Worm (Caenorhabditis elegans) whole organism, L3 larva: ENCODE measurements around the gene egl-9.

Experiments
- ama-1 ChIP-seq: fragments of 150-350 bp; optimal IDR thresholded peaks from 2 replicates; lab custom pipeline; 2018
- ceh-16 ChIP-seq: sonication (generic microtip); optimal IDR thresholded peaks from 2 replicates; lab custom pipeline; 2017; ENCODE audit warnings: missing biosample characterization, missing genetic modification characterization
- ceh-28 ChIP-seq: fragments of 150-350 bp; optimal IDR thresholded peaks from 2 replicates; lab custom pipeline; 2014; ENCODE audit warnings: missing biosample characterization, missing genetic modification reagents, missing genetic modification characterization
- ceh-82 ChIP-seq: fragments of 150-350 bp; optimal IDR thresholded peaks from 2 replicates; lab custom pipeline; 2014; ENCODE audit warnings: missing biosample characterization, missing genetic modification characterization
- ceh-9 ChIP-seq: sonication (generic microtip); optimal IDR thresholded peaks from 2 replicates; lab custom pipeline; 2018; ENCODE audit warnings: missing biosample characterization, missing genetic modification characterization
- egl-27 ChIP-seq: sonication (generic microtip); optimal IDR thresholded peaks from 4 replicates; lab custom pipeline; 2017; ENCODE audit warnings: missing biosample characterization, missing genetic modification reagents, missing genetic modification characterization
- elt-1 ChIP-seq: fragments of 150-350 bp; optimal IDR thresholded peaks from 2 replicates; lab custom pipeline; 2014; ENCODE audit warnings: missing biosample characterization, missing genetic modification characterization
- elt-2 ChIP-seq: sonication (generic microtip); optimal IDR thresholded peaks from 2 replicates; lab custom pipeline; 2016; ENCODE audit warnings: missing genetic modification reagents, mild to moderate bottlenecking, missing genetic modification characterization, missing compliant biosample characterization
- elt-3 ChIP-seq, 3 experiments: fragments of 150-350 bp in 1 of 3; sonication (generic microtip) in 2 of 3; optimal IDR thresholded peaks; 2 replicates in 2 of 3; 4 replicates in 1 of 3; lab custom pipeline; 2014 to 2017; ENCODE audit warnings: missing biosample characterization in 3 of 3, missing genetic modification characterization in 3 of 3
- fkh-10 ChIP-seq: sonication (generic microtip); optimal IDR thresholded peaks from 2 replicates; lab custom pipeline; 2017; ENCODE audit warnings: missing biosample characterization, missing genetic modification reagents, missing genetic modification characterization
- fkh-2 ChIP-seq: fragments of 150-350 bp; optimal IDR thresholded peaks from 2 replicates; lab custom pipeline; 2014; ENCODE audit warnings: missing biosample characterization, missing genetic modification reagents, missing genetic modification characterization
- fos-1 ChIP-seq: fragments of 150-350 bp; optimal IDR thresholded peaks from 2 replicates; lab custom pipeline; 2014; ENCODE audit warnings: missing biosample characterization, missing genetic modification characterization
- hmg-11 ChIP-seq: sonication (generic microtip); optimal IDR thresholded peaks from 2 replicates; lab custom pipeline; 2016; ENCODE audit warnings: missing genetic modification characterization, missing compliant biosample characterization
- jun-1 ChIP-seq: fragments of 150-350 bp; optimal IDR thresholded peaks from 2 replicates; lab custom pipeline; 2014; ENCODE audit warnings: missing biosample characterization, missing genetic modification reagents, missing genetic modification characterization
- lin-39 ChIP-seq: fragments of 150-350 bp; optimal IDR thresholded peaks from 2 replicates; lab custom pipeline; 2018; ENCODE audit warnings: missing biosample characterization, missing genetic modification reagents, missing genetic modification characterization
- lsy-12 ChIP-seq: sonication (generic microtip); optimal IDR thresholded peaks from 2 replicates; lab custom pipeline; 2016; ENCODE audit warnings: mild to moderate bottlenecking, missing genetic modification characterization, missing compliant biosample characterization
- mdl-1 ChIP-seq: fragments of 150-350 bp; optimal IDR thresholded peaks from 2 replicates; lab custom pipeline; 2014; ENCODE audit warnings: missing biosample characterization, missing genetic modification characterization
- mml-1 ChIP-seq: fragments of 150-350 bp; sonication (generic microtip); optimal IDR thresholded peaks from 3 replicates; lab custom pipeline; 2014; ENCODE audit warnings: missing biosample characterization, missing genetic modification characterization
- nfya-1 ChIP-seq: sonication (generic microtip); optimal IDR thresholded peaks from 2 replicates; lab custom pipeline; 2017; ENCODE audit warnings: missing genetic modification characterization, mild to moderate bottlenecking, missing compliant biosample characterization, antibody characterized with exemption, moderate library complexity; ENCODE audit not compliant: insufficient read depth
- nhr-11 ChIP-seq: fragments of 150-350 bp; optimal IDR thresholded peaks from 2 replicates; lab custom pipeline; 2014; ENCODE audit warnings: missing biosample characterization, missing genetic modification characterization
- nhr-12 ChIP-seq: fragments of 150-350 bp; optimal IDR thresholded peaks from 2 replicates; lab custom pipeline; 2014; ENCODE audit warnings: missing biosample characterization, missing genetic modification characterization
- nhr-237 ChIP-seq: fragments of 150-350 bp; optimal IDR thresholded peaks from 2 replicates; lab custom pipeline; 2014; ENCODE audit warnings: missing biosample characterization, missing genetic modification characterization
- nhr-25 ChIP-seq: sonication (generic microtip); optimal IDR thresholded peaks from 2 replicates; lab custom pipeline; 2017; ENCODE audit warnings: missing biosample characterization, missing genetic modification characterization
- nhr-28 ChIP-seq: fragments of 150-350 bp; optimal IDR thresholded peaks from 2 replicates; lab custom pipeline; 2014; ENCODE audit warnings: missing biosample characterization, missing genetic modification characterization
- nhr-43 ChIP-seq: sonication (generic microtip); optimal IDR thresholded peaks from 2 replicates; lab custom pipeline; 2016; ENCODE audit warnings: mild to moderate bottlenecking, missing genetic modification characterization, missing compliant biosample characterization; ENCODE audit not compliant: poor library complexity, severe bottlenecking
- nhr-67 ChIP-seq: fragments of 150-350 bp; optimal IDR thresholded peaks from 2 replicates; lab custom pipeline; 2014; ENCODE audit warnings: missing biosample characterization, missing genetic modification characterization
- nhr-77 ChIP-seq: fragments of 150-350 bp; optimal IDR thresholded peaks from 2 replicates; lab custom pipeline; 2014; ENCODE audit warnings: missing biosample characterization, missing genetic modification characterization
- pha-4 ChIP-seq: fragments of 150-350 bp; optimal IDR thresholded peaks from 2 replicates; lab custom pipeline; 2014; ENCODE audit warnings: missing biosample characterization, missing genetic modification reagents, missing genetic modification characterization
- pqm-1 ChIP-seq: fragments of 150-350 bp; optimal IDR thresholded peaks from 2 replicates; lab custom pipeline; 2017; ENCODE audit warnings: missing biosample characterization, missing genetic modification characterization, inconsistent platforms
- sea-2 ChIP-seq: fragments of 150-350 bp; sonication (generic microtip); optimal IDR thresholded peaks from 4 replicates; lab custom pipeline; 2014; ENCODE audit warnings: missing biosample characterization, missing genetic modification reagents, missing genetic modification characterization
- skn-1 ChIP-seq: fragments of 150-350 bp; optimal IDR thresholded peaks from 2 replicates; lab custom pipeline; 2014; ENCODE audit warnings: missing biosample characterization, missing genetic modification characterization
- snpc-4 ChIP-seq: fragments of 150-350 bp; optimal IDR thresholded peaks from 2 replicates; lab custom pipeline; 2014; ENCODE audit warnings: missing biosample characterization, missing genetic modification characterization
- tbx-2 ChIP-seq: sonication (generic microtip); optimal IDR thresholded peaks from 2 replicates; lab custom pipeline; 2016; ENCODE audit warnings: mild to moderate bottlenecking, missing genetic modification characterization, missing compliant biosample characterization
- unc-39 ChIP-seq: sonication (generic microtip); optimal IDR thresholded peaks from 4 replicates; lab custom pipeline; 2017; ENCODE audit warnings: missing biosample characterization, missing genetic modification characterization
- unc-62 ChIP-seq: fragments of 150-350 bp; sonication (generic microtip); optimal IDR thresholded peaks from 4 replicates; lab custom pipeline; 2014; ENCODE audit warnings: missing biosample characterization, missing genetic modification reagents, missing genetic modification characterization
- zag-1 ChIP-seq: fragments of 150-350 bp; optimal IDR thresholded peaks from 2 replicates; lab custom pipeline; 2014; ENCODE audit warnings: missing biosample characterization, missing genetic modification characterization
- ztf-11 ChIP-seq: fragments of 150-350 bp; optimal IDR thresholded peaks from 2 replicates; lab custom pipeline; 2014; ENCODE audit warnings: missing biosample characterization, missing genetic modification characterization

The egl-9 gene

ce11 chrV:10421802-10422201, 46.5 kb upstream of the egl-9 start, which contains the start of gene col-13:
TSS of gene col-13 (minus strand) at chrV:10421902.
- no peak for TF ChIP-seq skn-1 (tag; lab: Kevin White, UChicago)
- TF ChIP-seq nhr-67: no peak
- no peak for TF ChIP-seq ama-1
- no peak for TF ChIP-seq ceh-82
- no peak for TF ChIP-seq unc-39 (tag; lab: Kevin White, UChicago)
- no peak for TF ChIP-seq nhr-25 (tag; lab: Kevin White, UChicago)
- TF ChIP-seq mdl-1 (tag; lab: Kevin White, UChicago): no peak
- TF ChIP-seq mml-1 (tag; lab: Kevin White, UChicago): no peak
- TF ChIP-seq fos-1 (tag; lab: Kevin White, UChicago): no peak
- TF ChIP-seq elt-1 (tag; lab: Kevin White, UChicago): no peak
- no peak for TF ChIP-seq nhr-12 (tag; lab: Kevin White, UChicago)
- TF ChIP-seq unc-62 (GFP tag; lab: Kevin White, UChicago): no peak
- no peak for TF ChIP-seq fkh-2
- TF ChIP-seq ceh-28 (tag; lab: Kevin White, UChicago): no peak
- no peak for TF ChIP-seq fkh-10 (GFP tag; lab: Kevin White, UChicago)
- TF ChIP-seq lin-39 (tag; lab: Kevin White, UChicago): no peak
- no peak for TF ChIP-seq tbx-2 (tag; lab: Kevin White, UChicago)
- no peak for TF ChIP-seq ceh-16
- TF ChIP-seq snpc-4: no peak
- TF ChIP-seq ceh-9 (tag; lab: Kevin White, UChicago): no peak

- peak; percentile 61 for TF ChIP-seq nhr-25 (tag; lab: Kevin White, UChicago)
- TF ChIP-seq snpc-4: no peak
Measured at ce11 chrV:10423511-10423910, 44.8 kb upstream of the egl-9 start.

ce11 chrV:10425098-10425497, 43.2 kb upstream of the egl-9 start, which contains the start of gene col-12:
TSS of gene col-12 (minus strand) at chrV:10425198.
- TF ChIP-seq lin-39 (tag; lab: Kevin White, UChicago) (no peak), elt-3 (tag; optimal IDR thresholded peaks at IDR 0.05; lab: Kevin White, UChicago) (no peak), elt-2 (tag; lab: Kevin White, UChicago) (no peak), ama-1 (no peak), unc-39 (tag; lab: Kevin White, UChicago) (no peak), nhr-43 (tag; lab: Kevin White, UChicago) (no peak), nhr-25 (tag; lab: Kevin White, UChicago) (no peak), snpc-4 (no peak), nhr-77 (no peak), elt-1 (tag; lab: Kevin White, UChicago) (no peak), nfya-1 (no peak)

ce11 chrV:10426253-10426652, 42.1 kb upstream of the egl-9 start, which contains the start of gene apc-10:
TSS of gene apc-10 (minus strand) at chrV:10426353.
- no peak for TF ChIP-seq egl-27 (tag; lab: Kevin White, UChicago)

- no peak for TF ChIP-seq zag-1
- no peak for TF ChIP-seq lsy-12 (tag; lab: Kevin White, UChicago)
- no peak for TF ChIP-seq ceh-28 (tag; lab: Kevin White, UChicago)
- no peak for TF ChIP-seq nhr-11 (tag; lab: Kevin White, UChicago)
- no peak for TF ChIP-seq ama-1
- no peak for TF ChIP-seq hmg-11 (tag; lab: Kevin White, UChicago)
- TF ChIP-seq skn-1 (tag; lab: Kevin White, UChicago): no peak
- no peak for TF ChIP-seq sea-2 (GFP tag; lab: Kevin White, UChicago)
- TF ChIP-seq ztf-11: no peak
- TF ChIP-seq nfya-1: no peak
Measured at ce11 chrV:10428608-10429007, 39.7 kb upstream of the egl-9 start, which contains the start of gene tag-314. TSS of gene tag-314 (minus strand) at chrV:10428708.

- TF ChIP-seq nhr-237 (tag; lab: Kevin White, UChicago): no peak
- peak; percentile 53 for TF ChIP-seq pha-4 (tag; lab: Kevin White, UChicago)
- TF ChIP-seq jun-1 (tag; lab: Kevin White, UChicago): peak; percentile 54
- TF ChIP-seq elt-2 (tag; lab: Kevin White, UChicago): peak; percentile 96
- TF ChIP-seq nhr-43 (tag; lab: Kevin White, UChicago): no peak
- no peak for TF ChIP-seq hmg-11 (tag; lab: Kevin White, UChicago)
- no peak for TF ChIP-seq tbx-2 (tag; lab: Kevin White, UChicago)
- TF ChIP-seq unc-39 (tag; lab: Kevin White, UChicago): no peak
- TF ChIP-seq fkh-10 (GFP tag; lab: Kevin White, UChicago): no peak
- no peak for TF ChIP-seq sea-2 (GFP tag; lab: Kevin White, UChicago)
- TF ChIP-seq nhr-28: no peak
- peak; percentile 79 for TF ChIP-seq pqm-1
Measured at ce11 chrV:10432607-10433006, 35.7 kb upstream of the egl-9 start.
